Worm (Caenorhabditis elegans) whole organism, L4 larva: Measurements from ENCODE around the gene F23H11.4.

Source experiments
- T20F7.1 ChIP-seq: fragments of 200-800 bp; sonication (Bioruptor generic); optimal IDR thresholded peaks from 2 replicates; lab custom pipeline; 2018; ENCODE audit warnings: mild to moderate bottlenecking, missing genetic modification characterization, missing compliant biosample characterization
- T26A8.4 ChIP-seq: fragments of 200-800 bp; sonication (Bioruptor generic); IDR thresholded peaks from 2 replicates; pipeline ENCODE4 v1.3.6; 2022; ENCODE audit warnings: missing genetic modification characterization, missing compliant biosample characterization
- Y105C5A.15 ChIP-seq: fragments of 200-800 bp; sonication (Bioruptor generic); IDR thresholded peaks from 2 replicates; pipeline ENCODE4 v1.3.6; 2022; ENCODE audit warnings: missing genetic modification characterization, missing compliant biosample characterization
- Y48G9A.11 ChIP-seq: fragments of 200-800 bp; sonication (Bioruptor generic); IDR thresholded peaks from 2 replicates; pipeline ENCODE4 v1.3.6; 2022; ENCODE audit warnings: missing genetic modification reagents, missing genetic modification characterization, missing compliant biosample characterization
- ama-1 ChIP-seq: fragments of 150-350 bp; optimal IDR thresholded peaks from 2 replicates; lab custom pipeline; 2014; ENCODE audit warnings: inconsistent platforms, mixed read lengths
- arid-1 ChIP-seq: fragments of 200-800 bp; sonication (Bioruptor generic); conservative IDR thresholded peaks from 2 replicates; pipeline ENCODE4 v1.3.6; 2022; ENCODE audit warnings: missing genetic modification reagents, missing genetic modification characterization, missing compliant biosample characterization
- ceh-82 ChIP-seq: sonication (generic microtip); optimal IDR thresholded peaks from 2 replicates; lab custom pipeline; 2017; ENCODE audit warnings: missing biosample characterization, missing genetic modification characterization
- daf-16 ChIP-seq, 3 experiments: sonication (generic microtip); optimal IDR thresholded peaks; 2 replicates each; lab custom pipeline; 2016 to 2017; ENCODE audit warnings: missing genetic modification characterization in 3 of 3, missing genetic modification reagents in 3 of 3, mild to moderate bottlenecking in 2 of 3, missing compliant biosample characterization in 2 of 3, missing biosample characterization in 1 of 3, moderate library complexity in 1 of 3
- dmd-6 ChIP-seq: fragments of 200-800 bp; sonication (Bioruptor generic); IDR thresholded peaks from 2 replicates; pipeline ENCODE4 v1.3.6; 2022; ENCODE audit warnings: missing genetic modification reagents, missing genetic modification characterization, missing compliant biosample characterization
- dve-1 ChIP-seq: sonication (generic microtip); optimal IDR thresholded peaks from 2 replicates; lab custom pipeline; 2017; ENCODE audit warnings: antibody characterized with exemption, mild to moderate bottlenecking, missing genetic modification characterization, missing compliant biosample characterization; ENCODE audit not compliant: insufficient read depth
- gei-8 ChIP-seq: fragments of 200-800 bp; sonication (Bioruptor generic); optimal IDR thresholded peaks from 2 replicates; lab custom pipeline; 2018; ENCODE audit warnings: mild to moderate bottlenecking, missing genetic modification characterization, missing compliant biosample characterization
- hif-1 ChIP-seq, 2 experiments: sonication (generic microtip); optimal IDR thresholded peaks; 2 replicates each; lab custom pipeline; 2016 to 2017; ENCODE audit warnings: missing compliant biosample characterization in 2 of 2, missing genetic modification characterization in 2 of 2, missing genetic modification reagents in 2 of 2, missing genotype in 2 of 2, mild to moderate bottlenecking in 1 of 2
- hlh-30 ChIP-seq: sonication (generic microtip); optimal IDR thresholded peaks from 2 replicates; lab custom pipeline; 2017; ENCODE audit warnings: antibody characterized with exemption, mild to moderate bottlenecking, missing genetic modification characterization, missing compliant biosample characterization; ENCODE audit not compliant: insufficient read depth
- jun-1 ChIP-seq: fragments of 150-350 bp; optimal IDR thresholded peaks from 2 replicates; lab custom pipeline; 2014; ENCODE audit warnings: missing biosample characterization, missing genetic modification reagents, missing genetic modification characterization
- lin-1 ChIP-seq: fragments of 200-800 bp; sonication (Bioruptor generic); IDR thresholded peaks from 2 replicates; pipeline ENCODE4 v1.3.6; 2022; ENCODE audit warnings: missing genetic modification reagents, missing genetic modification characterization, missing compliant biosample characterization
- lin-13 ChIP-seq: fragments of 150-350 bp; optimal IDR thresholded peaks from 2 replicates; lab custom pipeline; 2014; ENCODE audit warnings: missing biosample characterization, missing genetic modification reagents, missing genetic modification characterization
- lin-29 ChIP-seq: fragments of 200-800 bp; sonication (Bioruptor generic); IDR thresholded peaks from 2 replicates; pipeline ENCODE4 v1.3.6; 2022; ENCODE audit warnings: missing genetic modification reagents, missing genetic modification characterization, missing compliant biosample characterization
- lin-38 ChIP-seq: fragments of 200-800 bp; sonication (Bioruptor generic); IDR thresholded peaks from 2 replicates; pipeline ENCODE4 v1.3.6; 2022; ENCODE audit warnings: missing genetic modification reagents, missing genetic modification characterization, missing compliant biosample characterization
- madf-5 ChIP-seq, 2 experiments: fragments of 200-800 bp; sonication (Bioruptor generic); IDR thresholded peaks; 2 replicates each; pipeline ENCODE4 v1.3.6; 2022; ENCODE audit warnings: missing compliant biosample characterization in 2 of 2, missing genetic modification characterization in 2 of 2
- mep-1 ChIP-seq: fragments of 150-350 bp; sonication (generic microtip); optimal IDR thresholded peaks from 3 replicates; lab custom pipeline; 2014; ENCODE audit warnings: missing biosample characterization, missing genetic modification characterization
- mes-2 ChIP-seq: sonication (generic microtip); optimal IDR thresholded peaks from 2 replicates; lab custom pipeline; 2016; ENCODE audit warnings: missing genotype, mild to moderate bottlenecking, missing genetic modification characterization, missing compliant biosample characterization; ENCODE audit not compliant: poor library complexity, severe bottlenecking
- mxl-2 ChIP-seq: fragments of 200-800 bp; sonication (Bioruptor generic); conservative IDR thresholded peaks from 2 replicates; pipeline ENCODE4 v1.3.6; 2022; ENCODE audit warnings: missing genetic modification reagents, missing genetic modification characterization, missing compliant biosample characterization
- nhr-102 ChIP-seq: sonication (generic microtip); optimal IDR thresholded peaks from 2 replicates; lab custom pipeline; 2016; ENCODE audit warnings: mild to moderate bottlenecking, missing genetic modification characterization, moderate library complexity, missing compliant biosample characterization
- nhr-41 ChIP-seq: fragments of 200-800 bp; sonication (Bioruptor generic); IDR thresholded peaks from 2 replicates; pipeline ENCODE4 v1.3.6; 2022; ENCODE audit warnings: missing genetic modification reagents, missing genetic modification characterization, missing compliant biosample characterization
- nhr-48 ChIP-seq: sonication (generic microtip); optimal IDR thresholded peaks from 2 replicates; lab custom pipeline; 2016; ENCODE audit warnings: mild to moderate bottlenecking, missing genetic modification characterization, missing compliant biosample characterization
- nhr-6 ChIP-seq: fragments of 150-350 bp; optimal IDR thresholded peaks from 2 replicates; lab custom pipeline; 2014; ENCODE audit warnings: missing biosample characterization, missing genetic modification characterization
- saeg-2 ChIP-seq: fragments of 200-800 bp; sonication (Bioruptor generic); IDR thresholded peaks from 2 replicates; pipeline ENCODE4 v1.3.6; 2022; ENCODE audit warnings: missing genetic modification reagents, missing genetic modification characterization, missing compliant biosample characterization
- set-16 ChIP-seq: fragments of 200-800 bp; sonication (Bioruptor generic); IDR thresholded peaks from 2 replicates; pipeline ENCODE4 v1.3.6; 2022; ENCODE audit warnings: missing genetic modification reagents, missing genetic modification characterization, missing compliant biosample characterization
- tag-97 ChIP-seq: fragments of 200-800 bp; sonication (Bioruptor generic); IDR thresholded peaks from 2 replicates; pipeline ENCODE4 v1.3.6; 2022; ENCODE audit warnings: missing genetic modification characterization, missing compliant biosample characterization
- tra-1 ChIP-seq: fragments of 200-800 bp; sonication (Bioruptor generic); IDR thresholded peaks from 2 replicates; pipeline ENCODE4 v1.3.6; 2022; ENCODE audit warnings: missing genetic modification reagents, missing genetic modification characterization, missing compliant biosample characterization
- unc-130 ChIP-seq: sonication (generic microtip); optimal IDR thresholded peaks from 2 replicates; lab custom pipeline; 2016; ENCODE audit warnings: missing genetic modification reagents, missing genetic modification characterization, missing compliant biosample characterization
- unc-62 ChIP-seq, 3 experiments: fragments of 150-350 bp in 1 of 3; sonication (generic microtip); optimal IDR thresholded peaks in 2 of 3; peaks in 1 of 3; 1 replicate in 1 of 3; 2 replicates in 2 of 3; lab custom pipeline; 2014 to 2017; ENCODE audit warnings: missing biosample characterization in 3 of 3, missing genetic modification characterization in 3 of 3, missing genetic modification reagents in 3 of 3, missing genotype in 1 of 3
- zag-1 ChIP-seq: fragments of 150-350 bp; optimal IDR thresholded peaks from 2 replicates; lab custom pipeline; 2014; ENCODE audit warnings: missing biosample characterization, missing genetic modification characterization
- zfp-2 ChIP-seq: sonication (generic microtip); optimal IDR thresholded peaks from 2 replicates; lab custom pipeline; 2016; ENCODE audit warnings: mild to moderate bottlenecking, missing genetic modification characterization, missing compliant biosample characterization
- zfp-3 ChIP-seq: fragments of 200-800 bp; sonication (Bioruptor generic); conservative IDR thresholded peaks from 2 replicates; pipeline ENCODE4 v1.3.6; 2022; ENCODE audit warnings: missing genetic modification reagents, missing genetic modification characterization, missing compliant biosample characterization
- zip-11 ChIP-seq: fragments of 200-800 bp; sonication (Bioruptor generic); IDR thresholded peaks from 2 replicates; pipeline ENCODE4 v1.3.6; 2022; ENCODE audit warnings: missing genetic modification characterization, missing compliant biosample characterization

F23H11.4 gene

DNA sequence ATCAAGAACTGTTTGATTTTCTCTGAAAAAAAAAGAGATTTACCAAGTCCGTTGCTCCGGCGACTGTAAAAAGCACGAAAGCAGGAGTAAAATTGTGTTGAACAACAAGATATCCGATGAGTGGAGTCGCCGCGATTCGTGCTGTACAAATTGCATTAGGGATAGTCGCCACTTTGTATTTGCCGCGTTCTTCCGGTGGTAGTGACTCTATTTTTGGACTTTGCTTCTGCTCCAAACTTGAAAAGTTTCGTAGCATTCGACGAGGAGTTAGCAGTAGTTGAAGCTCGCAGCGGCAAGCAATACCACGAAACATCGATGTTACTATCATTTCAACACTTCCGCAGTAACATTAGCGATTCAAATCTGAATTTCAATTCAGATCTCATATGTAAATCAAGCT is 2.2 kb upstream of the F23H11.4 start, which contains the start of gene crls-1:
Gene crls-1 (minus strand): TSS at position 363 of the 400 bp plus-strand sequence.
- TF ChIP-seq jun-1 (tag; lab: Kevin White, UChicago) (no peak), Y48G9A.11 (GFP tag; lab: Robert Waterston, UW) (0 out of 2 replicates have a peak, but pooled peaks have one; percentile 44), hif-1 (tag; optimal IDR thresholded peaks at IDR 0.05; lab: Kevin White, UChicago) (no peak), arid-1 (GFP tag; lab: Robert Waterston, UW) (0 out of 2 replicates have a peak, but pooled peaks have one; percentile 6), nhr-102 (no peak), zfp-3 (GFP tag; lab: Robert Waterston, UW) (no peak), saeg-2 (GFP tag; lab: Robert Waterston, UW) (no peak), lin-1 (no peak), lin-13 (no peak), T20F7.1 (GFP tag; lab: Kevin White, UChicago) (peak; percentile 20), lin-29 (GFP tag; lab: Robert Waterston, UW) (no peak), zfp-2 (tag; lab: Kevin White, UChicago) (no peak), nhr-41 (GFP tag; lab: Robert Waterston, UW) (no peak), T26A8.4 (GFP tag; lab: Robert Waterston, UW) (no peak), madf-5 (GFP tag; IDR thresholded peaks at IDR 0.05; lab: Robert Waterston, UW) (no peak), dmd-6 (GFP tag; lab: Robert Waterston, UW) (0 out of 2 replicates have a peak, but pooled peaks have one; percentile 9), set-16 (GFP tag; lab: Robert Waterston, UW) (no peak), unc-130 (GFP tag; lab: Kevin White, UChicago) (no peak), tra-1 (GFP tag; lab: Robert Waterston, UW) (0 out of 2 replicates have a peak, but pooled peaks have one; percentile 39), gei-8 (GFP tag; lab: Kevin White, UChicago) (no peak), lin-38 (GFP tag; lab: Robert Waterston, UW) (peak; percentile 30; the same call in 1 of the 2 replicates), ama-1 (peak; percentile 81), ceh-82 (no peak), daf-16 (GFP tag; optimal IDR thresholded peaks at IDR 0.05; lab: Kevin White, UChicago) (no peak), daf-16 (tag; optimal IDR thresholded peaks at IDR 0.05; lab: Kevin White, UChicago) (peak; percentile 13)

DNA sequence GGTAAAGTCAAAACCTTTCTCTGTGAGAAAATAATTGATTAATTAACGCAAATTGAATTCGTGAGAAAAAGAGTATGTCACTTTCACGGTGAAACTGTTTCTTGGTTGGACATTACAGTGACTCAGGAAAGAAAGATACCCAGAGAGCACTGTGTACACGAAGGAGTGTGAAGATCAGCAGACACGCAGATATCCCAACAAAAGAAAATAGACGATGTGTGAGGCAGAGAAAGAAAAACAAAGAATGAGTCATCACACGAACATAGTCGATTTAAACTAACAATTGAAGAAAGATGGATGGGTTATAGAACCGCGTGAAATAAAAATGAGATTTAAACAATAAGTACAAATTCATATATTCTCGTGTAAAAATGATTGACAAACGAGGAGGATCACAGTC is 651 bp upstream of the F23H11.4 start:
- TF ChIP-seq tag-97 (GFP tag; lab: Robert Waterston, UW) (no peak), nhr-102 (no peak), mxl-2 (GFP tag; lab: Robert Waterston, UW) (no peak), zip-11 (GFP tag; lab: Robert Waterston, UW) (no peak), hlh-30 (tag; lab: Kevin White, UChicago) (peak; percentile 46), mep-1 (tag; lab: Kevin White, UChicago) (peak; percentile 22), unc-62 (GFP tag; optimal IDR thresholded peaks at IDR 0.05 in 1 of 2; lab: Kevin White, UChicago) (peak in 1 of 2 experiments; percentile 95), unc-62 (tag; optimal IDR thresholded peaks at IDR 0.05; lab: Kevin White, UChicago) (no peak), nhr-6 (tag; lab: Kevin White, UChicago) (peak; percentile 62), zag-1 (no peak), mes-2 (peak; percentile 9), Y105C5A.15 (GFP tag; lab: Robert Waterston, UW) (no peak), dve-1 (tag; lab: Kevin White, UChicago) (peak; percentile 39), nhr-48 (no peak), T26A8.4 (GFP tag; lab: Robert Waterston, UW) (peak; percentile 46; the same call in 1 of the 2 replicates), jun-1 (tag; lab: Kevin White, UChicago) (peak; percentile 43)
